Worm (Caenorhabditis elegans) whole organism, L4/young adult: ENCODE measurements around the gene mig-6.

Source experiments
- W03F9.2 ChIP-seq: fragments of 150-350 bp; optimal IDR thresholded peaks from 2 replicates; lab custom pipeline; 2014; ENCODE audit warnings: missing biosample characterization, missing genetic modification characterization
- dao-5 ChIP-seq: sonication (generic microtip); optimal IDR thresholded peaks from 2 replicates; lab custom pipeline; 2016; ENCODE audit warnings: missing genotype, missing genetic modification characterization, moderate library complexity, missing compliant biosample characterization
- him-1 ChIP-seq: sonication (generic microtip); optimal IDR thresholded peaks from 2 replicates; lab custom pipeline; 2016; ENCODE audit warnings: missing genotype, missing genetic modification reagents, missing genetic modification characterization, missing compliant biosample characterization

DNA sequence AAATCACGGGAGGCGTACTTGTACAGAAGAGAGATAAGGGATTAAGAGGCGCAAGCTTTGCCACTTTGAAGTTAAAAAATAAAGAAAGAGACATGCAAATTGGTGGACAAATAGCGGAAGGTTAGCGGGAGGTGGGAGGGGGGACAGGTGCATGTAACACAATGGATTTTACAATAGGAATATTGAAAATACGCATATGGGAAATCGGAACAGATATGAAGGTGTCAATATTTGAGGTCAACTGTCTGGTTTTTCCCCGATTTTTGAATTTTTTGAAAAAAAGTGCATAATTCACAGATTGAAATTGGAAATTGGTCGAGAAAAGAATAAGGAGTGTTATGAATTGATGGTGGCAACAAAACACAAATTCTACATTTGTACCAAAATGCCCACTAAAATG lies 34.8 kb downstream of the mig-6 start, which contains the start of gene C37C3.17:
- TF ChIP-seq dao-5 (tag; lab: Kevin White, UChicago) = no peak
- TF ChIP-seq him-1 (tag; lab: Kevin White, UChicago) = no peak
- TF ChIP-seq W03F9.2 (tag; lab: Kevin White, UChicago) = no peak
